Worm (Caenorhabditis elegans) whole organism, L1 larva: ENCODE measurements around the gene gldi-2.

Experiments used
- fkh-8 ChIP-seq: sonication (generic microtip); optimal IDR thresholded peaks from 2 replicates; lab custom pipeline; 2016; ENCODE audit warnings: mild to moderate bottlenecking, missing genetic modification characterization, missing compliant biosample characterization
- rnt-1 ChIP-seq: sonication (generic microtip); optimal IDR thresholded peaks from 2 replicates; lab custom pipeline; 2016; ENCODE audit warnings: mild to moderate bottlenecking, missing genetic modification characterization, moderate library complexity, missing compliant biosample characterization

DNA sequence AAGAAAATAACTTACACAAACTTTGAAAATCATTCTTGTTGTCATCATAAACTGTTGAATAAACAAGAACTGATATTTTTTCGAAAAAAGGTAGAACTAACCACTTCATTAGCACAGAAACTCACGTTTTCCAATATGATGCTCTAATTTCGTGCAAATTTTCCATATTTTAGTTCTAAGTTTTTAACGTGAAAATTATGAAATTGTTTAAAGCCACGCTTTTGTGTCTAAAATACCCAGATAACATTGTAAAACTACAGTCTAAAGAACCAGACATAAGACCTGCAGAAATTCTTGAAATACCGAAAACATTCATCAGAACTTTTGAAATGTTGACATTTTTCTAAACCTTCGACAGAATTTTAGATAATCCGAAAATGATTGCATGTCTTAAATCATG lies 23.9 kb downstream of the gldi-2 start, which contains the start of gene F31E8.5:
- TF ChIP-seq rnt-1 = no peak
- TF ChIP-seq fkh-8 (tag; lab: Kevin White, UChicago) = no peak
